Fruit fly (Drosophila melanogaster) S2 (cell line): ENCODE data around the gene CG31848.

Source experiments
- CG8478 ChIP-seq: fragments of >200 bp; optimal IDR thresholded peaks from 2 replicates; lab custom pipeline; 2018
- CTCF ChIP-seq, 2 experiments: fragments of >200 bp; optimal IDR thresholded peaks; 2 replicates each; lab custom pipeline; 2018

DNA sequence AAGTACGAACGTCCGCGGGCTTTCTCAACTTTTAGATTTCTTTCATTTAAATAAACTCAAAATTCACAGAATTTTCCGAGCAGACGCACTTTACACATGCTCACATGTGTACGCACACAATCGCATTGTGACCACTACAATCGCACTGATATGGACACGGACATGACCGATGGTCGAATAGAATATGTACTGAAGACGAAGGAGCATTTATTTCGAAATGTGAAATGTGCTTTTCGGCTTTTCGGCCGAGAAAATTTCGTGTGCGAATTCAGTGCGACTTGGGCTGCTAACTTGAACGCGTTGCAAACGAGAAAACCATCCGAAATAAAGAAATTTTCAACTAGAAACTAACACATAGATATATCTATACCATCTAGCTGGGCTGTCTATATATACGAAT is 4.9 kb downstream of the CG31848 start, which contains the start of gene CG44085:
- no peak for TF ChIP-seq CG8478 (lab: Kevin White, UChicago)
- no peak for TF ChIP-seq CTCF (optimal IDR thresholded peaks at IDR 0.05; lab: Kevin White, UChicago)
